Fruit fly (Drosophila melanogaster) whole organism, embryonic: ENCODE results near the gene CG9799.
A peak's percentile ranks its signal among the peaks of the same experiment; 100 is the strongest.

ENCODE experiments used
- ATbp ChIP-seq: fragments of 200-800 bp; sonication (Bioruptor generic); optimal IDR thresholded peaks from 2 replicates; lab custom pipeline; 2017; ENCODE audit warnings: missing biosample characterization, mild to moderate bottlenecking, missing genetic modification characterization, missing genetic modification reagents
- B-H2 ChIP-seq: fragments of 200-800 bp; sonication (Bioruptor generic); optimal IDR thresholded peaks from 2 replicates; lab custom pipeline; 2018; ENCODE audit warnings: missing biosample characterization, mild to moderate bottlenecking, missing genetic modification characterization
- Bteb2 ChIP-seq: fragments of 200-800 bp; sonication (Bioruptor generic); optimal IDR thresholded peaks from 2 replicates; lab custom pipeline; 2016; ENCODE audit warnings: missing biosample characterization, missing genetic modification characterization
- CG1024 ChIP-seq: fragments of 200-800 bp; sonication (Bioruptor generic); IDR thresholded peaks from 2 replicates; pipeline ENCODE4 v1.3.6; 2022; ENCODE audit warnings: missing biosample characterization, missing genetic modification characterization
- CG10543 ChIP-seq: fragments of 200-800 bp; sonication (Bioruptor generic); optimal IDR thresholded peaks from 3 replicates; lab custom pipeline; 2017; ENCODE audit warnings: missing biosample characterization, mild to moderate bottlenecking, missing genetic modification characterization, moderate library complexity
- CG10959 ChIP-seq: fragments of 200-800 bp; sonication (Bioruptor generic); IDR thresholded peaks from 2 replicates; pipeline ENCODE4 v1.3.6; 2022; ENCODE audit warnings: missing biosample characterization, missing genetic modification characterization
- CG12155 ChIP-seq: fragments of 200-800 bp; sonication (Bioruptor generic); optimal IDR thresholded peaks from 3 replicates; lab custom pipeline; 2016; ENCODE audit warnings: missing biosample characterization, missing genetic modification characterization
- CG1233 ChIP-seq: fragments of 200-800 bp; sonication (Bioruptor generic); optimal IDR thresholded peaks from 4 replicates; lab custom pipeline; 2018; ENCODE audit warnings: missing biosample characterization, mild to moderate bottlenecking, missing genetic modification characterization
- CG13624 ChIP-seq: fragments of 200-800 bp; sonication (Bioruptor generic); optimal IDR thresholded peaks from 2 replicates; lab custom pipeline; 2016; ENCODE audit warnings: missing biosample characterization, missing genetic modification characterization
- CG14667 ChIP-seq: fragments of 200-800 bp; sonication (Bioruptor generic); IDR thresholded peaks from 2 replicates; pipeline ENCODE4 v1.3.6; 2022; ENCODE audit warnings: missing biosample characterization, missing genetic modification characterization
- CG14710 ChIP-seq: fragments of 200-800 bp; sonication (Bioruptor generic); optimal IDR thresholded peaks from 3 replicates; lab custom pipeline; 2019; ENCODE audit warnings: missing biosample characterization, mild to moderate bottlenecking, missing genetic modification characterization, moderate library complexity
- CG15011 ChIP-seq: fragments of 200-800 bp; sonication (Bioruptor generic); optimal IDR thresholded peaks from 3 replicates; lab custom pipeline; 2018; ENCODE audit warnings: missing biosample characterization, mild to moderate bottlenecking, missing genetic modification characterization
- CG15073 ChIP-seq: fragments of 200-800 bp; sonication (Bioruptor generic); optimal IDR thresholded peaks from 2 replicates; lab custom pipeline; 2016; ENCODE audit warnings: missing biosample characterization, missing genetic modification characterization
- CG15514 ChIP-seq: fragments of 200-800 bp; sonication (Bioruptor generic); optimal IDR thresholded peaks from 3 replicates; lab custom pipeline; 2017; ENCODE audit warnings: missing biosample characterization, missing genetic modification characterization, mild to moderate bottlenecking, moderate library complexity, missing genetic modification reagents
- CG15601 ChIP-seq: fragments of 200-800 bp; sonication (Bioruptor generic); optimal IDR thresholded peaks from 3 replicates; lab custom pipeline; 2019; ENCODE audit warnings: missing biosample characterization, mild to moderate bottlenecking, missing genetic modification characterization, moderate library complexity
- CG17385 ChIP-seq: fragments of 200-800 bp; sonication (Bioruptor generic); optimal IDR thresholded peaks from 3 replicates; lab custom pipeline; 2018; ENCODE audit warnings: missing biosample characterization, mild to moderate bottlenecking, missing genetic modification characterization
- CG18599 ChIP-seq: fragments of 200-800 bp; sonication (Bioruptor generic); optimal IDR thresholded peaks from 3 replicates; lab custom pipeline; 2017; ENCODE audit warnings: missing biosample characterization, missing genetic modification characterization, mild to moderate bottlenecking, moderate library complexity, missing genetic modification reagents
- CG18764 ChIP-seq: fragments of 200-800 bp; sonication (Bioruptor generic); optimal IDR thresholded peaks from 3 replicates; lab custom pipeline; 2016; ENCODE audit warnings: missing biosample characterization, missing genetic modification characterization
- CG4707 ChIP-seq: fragments of 200-800 bp; sonication (Bioruptor generic); optimal IDR thresholded peaks from 2 replicates; lab custom pipeline; 2018; ENCODE audit warnings: missing biosample characterization, mild to moderate bottlenecking, missing genetic modification characterization, moderate library complexity
- CG4854 ChIP-seq: fragments of 200-800 bp; sonication (Bioruptor generic); optimal IDR thresholded peaks from 2 replicates; lab custom pipeline; 2016; ENCODE audit warnings: missing biosample characterization, missing genetic modification characterization, inconsistent platforms
- CG6254 ChIP-seq: fragments of 200-800 bp; sonication (Bioruptor generic); optimal IDR thresholded peaks from 3 replicates; lab custom pipeline; 2017; ENCODE audit warnings: mild to moderate bottlenecking, missing biosample characterization, missing genetic modification reagents, missing genetic modification characterization
- CG7372 ChIP-seq: fragments of 200-800 bp; sonication (Bioruptor generic); IDR thresholded peaks from 2 replicates; pipeline ENCODE4 v1.3.6; 2022; ENCODE audit warnings: missing biosample characterization, missing genetic modification characterization
- CG8281 ChIP-seq: fragments of 200-800 bp; sonication (Bioruptor generic); optimal IDR thresholded peaks from 2 replicates; lab custom pipeline; 2018; ENCODE audit warnings: missing biosample characterization, mild to moderate bottlenecking, missing genetic modification characterization, moderate library complexity
- CG8765 ChIP-seq: fragments of 200-800 bp; sonication (Bioruptor generic); IDR thresholded peaks from 2 replicates; pipeline ENCODE4 v1.3.6; 2022; ENCODE audit warnings: missing biosample characterization, missing genetic modification characterization
- CG9797 ChIP-seq: fragments of 200-800 bp; sonication (Bioruptor generic); optimal IDR thresholded peaks from 3 replicates; lab custom pipeline; 2018; ENCODE audit warnings: missing biosample characterization, mild to moderate bottlenecking, missing genetic modification characterization
- Deaf1 ChIP-seq: fragments of 200-800 bp; optimal IDR thresholded peaks from 3 replicates; lab custom pipeline; 2019; ENCODE audit warnings: missing biosample characterization, mild to moderate bottlenecking, missing genetic modification characterization, moderate library complexity
- Dip3 ChIP-seq: fragments of 200-800 bp; sonication (Bioruptor generic); optimal IDR thresholded peaks from 3 replicates; lab custom pipeline; 2016; ENCODE audit warnings: missing biosample characterization, missing genetic modification characterization
- Drgx ChIP-seq: fragments of 200-800 bp; sonication (Bioruptor generic); IDR thresholded peaks from 2 replicates; pipeline ENCODE4 v1.3.6; 2022; ENCODE audit warnings: missing biosample characterization, missing genetic modification characterization
- ERR ChIP-seq: fragments of 200-800 bp; sonication (Bioruptor generic); optimal IDR thresholded peaks from 2 replicates; lab custom pipeline; 2016; ENCODE audit warnings: missing biosample characterization, missing genetic modification characterization
- HLH3B ChIP-seq: fragments of 200-800 bp; sonication (Bioruptor generic); IDR thresholded peaks from 2 replicates; pipeline ENCODE4 v1.3.6; 2022; ENCODE audit warnings: missing biosample characterization, missing genetic modification characterization
- HmgD ChIP-seq: fragments of 200-800 bp; sonication (Bioruptor generic); optimal IDR thresholded peaks from 3 replicates; lab custom pipeline; 2016; ENCODE audit warnings: missing biosample characterization, missing genetic modification characterization
- Jarid2 ChIP-seq: fragments of 200-800 bp; sonication (Bioruptor generic); optimal IDR thresholded peaks from 3 replicates; lab custom pipeline; 2017; ENCODE audit warnings: mild to moderate bottlenecking, missing biosample characterization, missing genetic modification reagents, missing genetic modification characterization
- MBD-R2 ChIP-seq: fragments of 200-800 bp; sonication (Bioruptor generic); IDR thresholded peaks from 2 replicates; pipeline ENCODE4 v1.3.6; 2022; ENCODE audit warnings: missing biosample characterization, missing genetic modification characterization
- Med ChIP-seq: fragments of 200-800 bp; sonication (Bioruptor generic); peaks from one replicate; lab custom pipeline; 2016; ENCODE audit warnings: missing biosample characterization, missing genetic modification characterization, mild to moderate bottlenecking, inconsistent platforms, moderate library complexity
- Myb ChIP-seq: fragments of 200-800 bp; sonication (Bioruptor generic); optimal IDR thresholded peaks from 2 replicates; lab custom pipeline; 2016; ENCODE audit warnings: missing biosample characterization, missing genetic modification characterization
- Nf-YA ChIP-seq: fragments of 200-800 bp; sonication (Bioruptor generic); IDR thresholded peaks from 2 replicates; pipeline ENCODE4 v1.3.6; 2022; ENCODE audit warnings: missing biosample characterization, missing genetic modification characterization
- Nf-YB ChIP-seq: fragments of 200-800 bp; sonication (Bioruptor generic); optimal IDR thresholded peaks from 3 replicates; lab custom pipeline; 2019; ENCODE audit warnings: missing biosample characterization, mild to moderate bottlenecking, missing genetic modification characterization, moderate library complexity
- Ptx1 ChIP-seq: fragments of 200-800 bp; sonication (Bioruptor generic); IDR thresholded peaks from 2 replicates; pipeline ENCODE4 v1.3.6; 2022; ENCODE audit warnings: missing biosample characterization, missing genetic modification characterization
- Stat92E ChIP-seq, 3 experiments: fragments of >200 bp in 2 of 3; fragments of 200-800 bp in 1 of 3; sonication (Bioruptor generic) in 1 of 3; optimal IDR thresholded peaks; 2 replicates each; lab custom pipeline; 2017 to 2019; ENCODE audit warnings: missing biosample characterization in 3 of 3, missing genetic modification characterization in 3 of 3, mild to moderate bottlenecking in 1 of 3, moderate library complexity in 1 of 3
- br ChIP-seq: fragments of >200 bp; optimal IDR thresholded peaks from 2 replicates; lab custom pipeline; 2017
- cad ChIP-seq: fragments of >200 bp; optimal IDR thresholded peaks from 2 replicates; lab custom pipeline; 2017; ENCODE audit warnings: missing biosample characterization, missing genetic modification characterization
- dm ChIP-seq: fragments of 200-800 bp; sonication (Bioruptor generic); optimal IDR thresholded peaks from 3 replicates; lab custom pipeline; 2016; ENCODE audit warnings: missing biosample characterization, missing genetic modification characterization
- en ChIP-seq: fragments of 200-800 bp; sonication (Bioruptor generic); optimal IDR thresholded peaks from 2 replicates; lab custom pipeline; 2016; ENCODE audit warnings: missing biosample characterization, missing genetic modification characterization
- fru ChIP-seq: fragments of >200 bp; optimal IDR thresholded peaks from 2 replicates; lab custom pipeline; 2017
- h ChIP-seq: fragments of >200 bp; optimal IDR thresholded peaks from 2 replicates; lab custom pipeline; 2017
- lmd ChIP-seq: fragments of 200-800 bp; sonication (Bioruptor generic); IDR thresholded peaks from 2 replicates; pipeline ENCODE4 v1.3.6; 2022; ENCODE audit warnings: missing biosample characterization, missing genetic modification characterization
- mirr ChIP-seq: fragments of 200-800 bp; sonication (Bioruptor generic); optimal IDR thresholded peaks from 3 replicates; lab custom pipeline; 2018; ENCODE audit warnings: missing biosample characterization, mild to moderate bottlenecking, missing genetic modification characterization
- mld ChIP-seq: fragments of 200-800 bp; sonication (Bioruptor generic); IDR thresholded peaks from 3 replicates; pipeline ENCODE4 v1.3.6; 2022; ENCODE audit warnings: missing biosample characterization, missing genetic modification characterization; ENCODE audit not compliant: partially characterized antibody
- pum ChIP-seq: fragments of 200-800 bp; sonication (Bioruptor generic); optimal IDR thresholded peaks from 2 replicates; lab custom pipeline; 2016; ENCODE audit warnings: missing biosample characterization, missing genetic modification characterization
- sima ChIP-seq: fragments of 200-800 bp; sonication (Bioruptor generic); optimal IDR thresholded peaks from 2 replicates; lab custom pipeline; 2016; ENCODE audit warnings: missing biosample characterization, missing genetic modification characterization
- sisA ChIP-seq: fragments of 200-800 bp; sonication (Bioruptor generic); IDR thresholded peaks from 2 replicates; pipeline ENCODE4 v1.3.6; 2022; ENCODE audit warnings: missing biosample characterization, missing genetic modification characterization
- twi ChIP-seq: fragments of 200-800 bp; optimal IDR thresholded peaks from 2 replicates; lab custom pipeline; 2019; ENCODE audit warnings: missing biosample characterization, mild to moderate bottlenecking, missing genetic modification characterization, moderate library complexity

Gene CG9799

DNA sequence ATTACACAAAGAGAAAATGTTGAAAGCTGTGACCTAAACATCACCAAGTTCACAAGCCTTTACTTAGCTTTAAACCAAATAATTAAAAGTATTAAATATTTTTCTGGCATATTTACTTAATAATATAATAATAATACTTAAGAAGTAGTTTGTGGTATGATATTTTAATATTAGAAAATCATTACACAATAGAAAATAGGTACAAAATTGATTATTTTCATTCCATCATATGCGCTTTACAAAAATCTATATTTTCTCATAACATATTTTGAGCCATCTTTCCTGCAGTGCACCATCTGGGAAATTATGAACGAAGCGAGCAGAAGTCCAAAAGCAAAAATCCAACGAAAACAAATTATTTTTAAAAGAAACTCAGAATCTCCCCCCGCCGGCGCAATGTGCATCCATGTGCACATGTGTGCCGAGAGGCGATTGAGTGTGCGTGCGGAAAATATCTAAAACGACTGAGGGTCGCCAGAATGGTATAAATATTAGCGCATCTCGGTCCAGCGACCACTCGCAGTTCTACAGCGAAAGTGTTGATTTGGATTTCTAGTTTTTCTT, 37.0 kb upstream of the CG9799 start, which contains the start of gene Act87E (continued):
- TF ChIP-seq CG15011 (GFP tag; lab: Kevin White, UChicago) (peak; percentile 9), CG8765 (GFP tag; lab: Robert Waterston, UW) (no peak), CG1233 (GFP tag; lab: Kevin White, UChicago) (peak; percentile 9), CG13624 (GFP tag; lab: Kevin White, UChicago) (no peak), br (lab: Kevin White, UChicago) (no peak), h (lab: Kevin White, UChicago) (no peak), fru (lab: Kevin White, UChicago) (no peak), CG15601 (peak; percentile 73), MBD-R2 (no peak), en (no peak), ERR (no peak), Stat92E (GFP tag; optimal IDR thresholded peaks at IDR 0.05; lab: Kevin White, UChicago) (peak in 1 of 3 experiments; percentile 50), CG14710 (tag; lab: Kevin White, UChicago) (peak; percentile 84), CG9797 (GFP tag; lab: Kevin White, UChicago) (no peak), CG8281 (tag; lab: Kevin White, UChicago) (peak; percentile 34), CG7372 (GFP tag; lab: Robert Waterston, UW) (no peak), lmd (GFP tag; lab: Robert Waterston, UW) (peak; percentile 61), CG10543 (GFP tag; lab: Kevin White, UChicago) (no peak), Nf-YB (GFP tag; lab: Kevin White, UChicago) (peak; percentile 47), pum (GFP tag; lab: Kevin White, UChicago) (no peak), CG17385 (GFP tag; lab: Kevin White, UChicago) (peak; percentile 54), Med (GFP tag; lab: Kevin White, UChicago) (no peak), mld (no peak), Jarid2 (GFP tag; lab: Kevin White, UChicago) (no peak), CG18764 (GFP tag; lab: Kevin White, UChicago) (no peak), Drgx (GFP tag; lab: Robert Waterston, UW) (peak; percentile 13; the same call in 1 of the 2 replicates), Dip3 (no peak), CG6254 (peak; percentile 65), twi (tag; lab: Kevin White, UChicago) (peak; percentile 98), Ptx1 (GFP tag; lab: Robert Waterston, UW) (peak; percentile 67), ATbp (GFP tag; lab: Kevin White, UChicago) (peak; percentile 35), CG15514 (no peak), sima (GFP tag; lab: Kevin White, UChicago) (no peak), HLH3B (0 out of 2 replicates have a peak, but pooled peaks have one; percentile 23), mirr (no peak), CG12155 (GFP tag; lab: Kevin White, UChicago) (peak; percentile 19), Myb (GFP tag; lab: Kevin White, UChicago) (no peak), CG18599 (GFP tag; lab: Kevin White, UChicago) (peak; percentile 16), CG1024 (GFP tag; lab: Robert Waterston, UW) (no peak), sisA (GFP tag; lab: Robert Waterston, UW) (peak; percentile 55; the same call in 1 of the 2 replicates), B-H2 (GFP tag; lab: Kevin White, UChicago) (no peak), Bteb2 (no peak), Nf-YA (GFP tag; lab: Robert Waterston, UW) (0 out of 2 replicates have a peak, but pooled peaks have one; percentile 5), CG15073 (GFP tag; lab: Kevin White, UChicago) (no peak), cad (GFP tag; lab: Kevin White, UChicago) (no peak), HmgD (GFP tag; lab: Kevin White, UChicago) (no peak), CG14667 (GFP tag; lab: Robert Waterston, UW) (no peak), CG10959 (peak; percentile 38; the same call in 1 of the 2 replicates), dm (GFP tag; lab: Kevin White, UChicago) (no peak), Deaf1 (peak; percentile 27), CG4854 (GFP tag; lab: Kevin White, UChicago) (no peak), CG4707 (GFP tag; lab: Kevin White, UChicago) (no peak)
